Fruit fly (Drosophila melanogaster) S2 (cell line): ENCODE results near the gene pygo.

ENCODE experiments used
- CG8478 ChIP-seq: fragments of >200 bp; optimal IDR thresholded peaks from 2 replicates; lab custom pipeline; 2018
- CTCF ChIP-seq, 2 experiments: fragments of >200 bp; optimal IDR thresholded peaks; 2 replicates each; lab custom pipeline; 2018

DNA sequence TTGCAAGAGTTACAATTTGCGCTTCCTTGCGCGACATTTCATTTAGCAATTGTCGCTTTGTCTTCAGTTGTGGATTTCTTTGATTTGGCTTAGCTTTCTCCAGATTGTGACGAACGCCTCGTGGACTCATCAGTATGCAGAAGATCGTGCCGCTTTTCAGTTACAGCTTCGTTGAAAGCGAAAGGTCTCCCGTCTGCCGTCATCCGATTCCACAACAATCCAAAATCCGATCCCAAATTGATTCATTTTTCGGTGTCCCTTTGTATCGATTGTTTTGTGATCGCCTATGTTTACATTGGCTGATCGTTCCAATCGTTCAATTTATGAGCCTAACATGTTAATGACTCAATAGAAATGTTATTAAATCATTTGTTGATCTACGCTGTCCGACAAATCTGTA lies 38.6 kb downstream of the pygo start:
- TF ChIP-seq CG8478 (lab: Kevin White, UChicago) (no peak), CTCF (optimal IDR thresholded peaks at IDR 0.05; lab: Kevin White, UChicago) (no peak)
